Fruit fly (Drosophila melanogaster) whole organism, embryonic: ENCODE results near the gene mal.

Source experiments
- Bdp1 ChIP-seq: fragments of 200-800 bp; sonication (Bioruptor generic); optimal IDR thresholded peaks from 3 replicates; lab custom pipeline; 2016; ENCODE audit warnings: missing biosample characterization, missing genetic modification characterization
- CG11093 ChIP-seq: fragments of 200-800 bp; sonication (Bioruptor generic); IDR thresholded peaks from 3 replicates; pipeline ENCODE4 v1.3.6; 2022; ENCODE audit warnings: missing biosample characterization, missing genetic modification characterization
- CG11560 ChIP-seq: fragments of 200-800 bp; sonication (Bioruptor generic); IDR thresholded peaks from 3 replicates; pipeline ENCODE4 v1.3.6; 2022; ENCODE audit warnings: missing biosample characterization, missing genetic modification characterization
- CG12299 ChIP-seq: fragments of 200-800 bp; sonication (Bioruptor generic); optimal IDR thresholded peaks from 2 replicates; lab custom pipeline; 2018; ENCODE audit warnings: missing biosample characterization, mild to moderate bottlenecking, missing genetic modification characterization
- CG12942 ChIP-seq: fragments of 200-800 bp; sonication (Bioruptor generic); optimal IDR thresholded peaks from 3 replicates; lab custom pipeline; 2016; ENCODE audit warnings: missing biosample characterization, missing genetic modification characterization
- CG13287 ChIP-seq: fragments of 200-800 bp; sonication (Bioruptor generic); IDR thresholded peaks from 2 replicates; pipeline ENCODE4 v1.3.6; 2022; ENCODE audit warnings: missing biosample characterization, missing genetic modification characterization; ENCODE audit not compliant: partially characterized antibody
- CG13424 ChIP-seq: fragments of 200-800 bp; sonication (Bioruptor generic); optimal IDR thresholded peaks from 2 replicates; lab custom pipeline; 2019; ENCODE audit warnings: missing biosample characterization, mild to moderate bottlenecking, missing genetic modification characterization, moderate library complexity
- CG15269 ChIP-seq: fragments of 200-800 bp; sonication (Bioruptor generic); optimal IDR thresholded peaks from 2 replicates; lab custom pipeline; 2018; ENCODE audit warnings: missing biosample characterization, mild to moderate bottlenecking, missing genetic modification characterization, moderate library complexity
- CG15514 ChIP-seq: fragments of 200-800 bp; sonication (Bioruptor generic); optimal IDR thresholded peaks from 3 replicates; lab custom pipeline; 2017; ENCODE audit warnings: missing biosample characterization, missing genetic modification characterization, mild to moderate bottlenecking, moderate library complexity, missing genetic modification reagents
- CG1602 ChIP-seq: fragments of 200-800 bp; sonication (Bioruptor generic); optimal IDR thresholded peaks from 3 replicates; lab custom pipeline; 2016; ENCODE audit warnings: missing biosample characterization, missing genetic modification characterization
- CG17568 ChIP-seq: fragments of 200-800 bp; sonication (Bioruptor generic); optimal IDR thresholded peaks from 2 replicates; lab custom pipeline; 2018; ENCODE audit warnings: missing biosample characterization, mild to moderate bottlenecking, missing genetic modification characterization, moderate library complexity
- CG17612 ChIP-seq: fragments of 200-800 bp; sonication (Bioruptor generic); IDR thresholded peaks from 2 replicates; pipeline ENCODE4 v1.3.6; 2022; ENCODE audit warnings: missing biosample characterization, missing genetic modification characterization
- CG1832 ChIP-seq: fragments of 200-800 bp; sonication (Bioruptor generic); optimal IDR thresholded peaks from 2 replicates; lab custom pipeline; 2017; ENCODE audit warnings: missing biosample characterization, mild to moderate bottlenecking, missing genetic modification characterization, inconsistent platforms
- CG2129 ChIP-seq: fragments of 200-800 bp; sonication (Bioruptor generic); IDR thresholded peaks from 2 replicates; pipeline ENCODE4 v1.3.6; 2022; ENCODE audit warnings: missing biosample characterization, missing genetic modification characterization; ENCODE audit not compliant: partially characterized antibody
- CG2712 ChIP-seq: fragments of 200-800 bp; optimal IDR thresholded peaks from 3 replicates; lab custom pipeline; 2019; ENCODE audit warnings: missing biosample characterization, mild to moderate bottlenecking, missing genetic modification characterization, moderate library complexity
- CG4282 ChIP-seq: fragments of 200-800 bp; sonication (Bioruptor generic); optimal IDR thresholded peaks from 2 replicates; lab custom pipeline; 2016; ENCODE audit warnings: missing biosample characterization, missing genetic modification characterization
- CG4328 ChIP-seq: fragments of 200-800 bp; sonication (Bioruptor generic); optimal IDR thresholded peaks from 3 replicates; lab custom pipeline; 2017; ENCODE audit warnings: missing biosample characterization, missing genetic modification reagents, missing genetic modification characterization
- CG8924 ChIP-seq: fragments of 200-800 bp; optimal IDR thresholded peaks from 3 replicates; lab custom pipeline; 2019; ENCODE audit warnings: missing biosample characterization, mild to moderate bottlenecking, missing genetic modification characterization, moderate library complexity
- CoRest ChIP-seq: fragments of 200-800 bp; sonication (Bioruptor generic); optimal IDR thresholded peaks from 3 replicates; lab custom pipeline; 2018; ENCODE audit warnings: missing biosample characterization, mild to moderate bottlenecking, missing genetic modification characterization, moderate library complexity
- CrebB ChIP-seq: fragments of 200-800 bp; sonication (Bioruptor generic); optimal IDR thresholded peaks from 3 replicates; lab custom pipeline; 2018; ENCODE audit warnings: missing biosample characterization, mild to moderate bottlenecking, missing genetic modification characterization
- Deaf1 ChIP-seq: fragments of 200-800 bp; optimal IDR thresholded peaks from 3 replicates; lab custom pipeline; 2019; ENCODE audit warnings: missing biosample characterization, mild to moderate bottlenecking, missing genetic modification characterization, moderate library complexity
- Dfd ChIP-seq, 2 experiments: fragments of >200 bp; optimal IDR thresholded peaks; 2 replicates each; lab custom pipeline; 2017; ENCODE audit warnings: missing biosample characterization in 2 of 2, missing genetic modification characterization in 2 of 2
- Dip3 ChIP-seq: fragments of 200-800 bp; sonication (Bioruptor generic); optimal IDR thresholded peaks from 3 replicates; lab custom pipeline; 2016; ENCODE audit warnings: missing biosample characterization, missing genetic modification characterization
- Fer2 ChIP-seq: fragments of 200-800 bp; sonication (Bioruptor generic); optimal IDR thresholded peaks from 2 replicates; lab custom pipeline; 2018; ENCODE audit warnings: missing biosample characterization, mild to moderate bottlenecking, missing genetic modification characterization, moderate library complexity
- HmgD ChIP-seq: fragments of 200-800 bp; sonication (Bioruptor generic); optimal IDR thresholded peaks from 3 replicates; lab custom pipeline; 2016; ENCODE audit warnings: missing biosample characterization, missing genetic modification characterization
- Mad ChIP-seq: fragments of 200-800 bp; sonication (Bioruptor generic); optimal IDR thresholded peaks from 2 replicates; lab custom pipeline; 2016; ENCODE audit warnings: missing biosample characterization, missing genetic modification characterization
- Oaz ChIP-seq: fragments of 200-800 bp; sonication (Bioruptor generic); IDR thresholded peaks from 2 replicates; pipeline ENCODE4 v1.3.6; 2022; ENCODE audit warnings: missing biosample characterization, missing genetic modification characterization
- Opbp ChIP-seq: fragments of 200-800 bp; sonication (Bioruptor generic); IDR thresholded peaks from 3 replicates; pipeline ENCODE4 v1.3.6; 2022; ENCODE audit warnings: missing biosample characterization, missing genetic modification characterization; ENCODE audit not compliant: partially characterized antibody
- Optix ChIP-seq: fragments of 200-800 bp; sonication (Bioruptor generic); IDR thresholded peaks from 3 replicates; pipeline ENCODE4 v1.3.6; 2022; ENCODE audit warnings: missing biosample characterization, missing genetic modification characterization
- Ssrp ChIP-seq: fragments of 200-800 bp; sonication (Bioruptor generic); optimal IDR thresholded peaks from 2 replicates; lab custom pipeline; 2018; ENCODE audit warnings: missing biosample characterization, mild to moderate bottlenecking, missing genetic modification characterization, moderate library complexity
- bigmax ChIP-seq: fragments of 200-800 bp; sonication (Bioruptor generic); optimal IDR thresholded peaks from 2 replicates; lab custom pipeline; 2018; ENCODE audit warnings: missing biosample characterization, mild to moderate bottlenecking, missing genetic modification characterization
- croc ChIP-seq: fragments of 200-800 bp; sonication (Bioruptor generic); conservative IDR thresholded peaks from 3 replicates; pipeline ENCODE4 v1.3.6; 2022; ENCODE audit warnings: missing biosample characterization, missing genetic modification characterization
- dysf ChIP-seq: fragments of 200-800 bp; sonication (Bioruptor generic); IDR thresholded peaks from 3 replicates; pipeline ENCODE4 v1.3.6; 2022; ENCODE audit warnings: missing biosample characterization, missing genetic modification characterization
- gcm ChIP-seq: fragments of 200-800 bp; sonication (Bioruptor generic); optimal IDR thresholded peaks from 2 replicates; lab custom pipeline; 2019; ENCODE audit warnings: missing biosample characterization, mild to moderate bottlenecking, missing genetic modification characterization, moderate library complexity
- gt ChIP-seq: fragments of 200-800 bp; sonication (Bioruptor generic); IDR thresholded peaks from 2 replicates; pipeline ENCODE4 v1.3.6; 2022; ENCODE audit warnings: missing biosample characterization, missing genetic modification characterization
- hkb ChIP-seq, 2 experiments: fragments of 200-800 bp in 1 of 2; fragments of >200 bp in 1 of 2; sonication (Bioruptor generic) in 1 of 2; IDR thresholded peaks in 1 of 2; optimal IDR thresholded peaks in 1 of 2; 2 replicates each; pipeline versions ENCODE4 v1.3.6 to Lab custom; 2017 to 2022; ENCODE audit warnings: missing biosample characterization in 1 of 2, missing genetic modification characterization in 1 of 2
- nom ChIP-seq: fragments of 200-800 bp; sonication (Bioruptor generic); optimal IDR thresholded peaks from 2 replicates; lab custom pipeline; 2017; ENCODE audit warnings: missing biosample characterization, missing genetic modification characterization, mild to moderate bottlenecking, moderate library complexity, missing genetic modification reagents
- odd ChIP-seq: fragments of 200-800 bp; sonication (Bioruptor generic); optimal IDR thresholded peaks from 2 replicates; lab custom pipeline; 2017; ENCODE audit warnings: missing biosample characterization, mild to moderate bottlenecking, missing genetic modification characterization
- p53 ChIP-seq: fragments of 200-800 bp; sonication (Bioruptor generic); optimal IDR thresholded peaks from 2 replicates; lab custom pipeline; 2016; ENCODE audit warnings: missing biosample characterization, missing genetic modification characterization
- so ChIP-seq: fragments of 200-800 bp; sonication (Bioruptor generic); IDR thresholded peaks from 3 replicates; pipeline ENCODE4 v1.3.6; 2022; ENCODE audit warnings: missing biosample characterization, missing genetic modification characterization
- stc ChIP-seq: fragments of 200-800 bp; sonication (Bioruptor generic); IDR thresholded peaks from 2 replicates; pipeline ENCODE4 v1.3.6; 2022; ENCODE audit warnings: missing biosample characterization, missing genetic modification characterization
- trem ChIP-seq: fragments of 200-800 bp; optimal IDR thresholded peaks from 3 replicates; lab custom pipeline; 2019; ENCODE audit warnings: missing biosample characterization, mild to moderate bottlenecking, missing genetic modification characterization, moderate library complexity

mal gene

dm6 chrX:20394066-20394913 is 35.2 kb upstream of the mal start, which contains the start of gene HERC2 (continued):
- no peak for TF ChIP-seq croc
- peak; percentile 35 for TF ChIP-seq CG2712 (tag; lab: Kevin White, UChicago)
- no peak for TF ChIP-seq so (GFP tag; lab: Robert Waterston, UW)
- peak; percentile 62 for TF ChIP-seq dysf (GFP tag; lab: Robert Waterston, UW)
- TF ChIP-seq Deaf1 (tag; lab: Kevin White, UChicago), result no peak
- TF ChIP-seq CG12942, result peak; percentile 34
- peak; percentile 39 for TF ChIP-seq CoRest
- TF ChIP-seq odd (GFP tag; lab: Kevin White, UChicago), result no peak
- TF ChIP-seq hkb (optimal IDR thresholded peaks at IDR 0.05; lab: Kevin White, UChicago), result no peak
- no peak for TF ChIP-seq hkb (GFP tag; IDR thresholded peaks at IDR 0.05; lab: Robert Waterston, UW)
- 0 out of 2 replicates have a peak, but pooled peaks have one; percentile 12 for TF ChIP-seq CG17612 (GFP tag; lab: Robert Waterston, UW)
- peak; percentile 83 for TF ChIP-seq CG13287
- peak; percentile 12 for TF ChIP-seq CG15514 (GFP tag; lab: Kevin White, UChicago)
- no peak for TF ChIP-seq CG12299 (tag; lab: Kevin White, UChicago)
- TF ChIP-seq HmgD (GFP tag; lab: Kevin White, UChicago), result peak; percentile 53
- TF ChIP-seq CG4328 (GFP tag; lab: Kevin White, UChicago), result no peak
- TF ChIP-seq Optix (GFP tag; lab: Robert Waterston, UW), result no peak
- TF ChIP-seq stc (GFP tag; lab: Robert Waterston, UW), result no peak
- peak; percentile 94 for TF ChIP-seq Opbp (GFP tag; lab: Robert Waterston, UW)
- no peak for TF ChIP-seq Fer2 (tag; lab: Kevin White, UChicago)
- TF ChIP-seq Bdp1, result peak; percentile 3
- TF ChIP-seq gcm, result no peak
- TF ChIP-seq nom (GFP tag; lab: Kevin White, UChicago), result no peak
- no peak for TF ChIP-seq CrebB (tag; lab: Kevin White, UChicago)
- TF ChIP-seq CG11093 (GFP tag; lab: Robert Waterston, UW), result 0 out of 3 replicates have a peak, but pooled peaks have one; percentile 40
- no peak for TF ChIP-seq bigmax
- no peak for TF ChIP-seq Ssrp
- no peak for TF ChIP-seq CG15269 (tag; lab: Kevin White, UChicago)
- no peak for TF ChIP-seq trem (tag; lab: Kevin White, UChicago)
- TF ChIP-seq Dfd (GFP tag; optimal IDR thresholded peaks at IDR 0.05; lab: Kevin White, UChicago), result no peak
- peak; percentile 31 for TF ChIP-seq CG13424
- TF ChIP-seq Mad (GFP tag; lab: Kevin White, UChicago), result peak; percentile 17
- TF ChIP-seq CG8924 (tag; lab: Kevin White, UChicago), result no peak
- peak; percentile 14 for TF ChIP-seq CG1602
- TF ChIP-seq CG4282 (GFP tag; lab: Kevin White, UChicago), result no peak
- TF ChIP-seq gt (GFP tag; lab: Robert Waterston, UW), result no peak
- TF ChIP-seq CG2129 (GFP tag; lab: Robert Waterston, UW), result peak; percentile 69
- no peak for TF ChIP-seq CG11560 (tag; lab: Robert Waterston, UW)
- TF ChIP-seq Oaz, result no peak
- TF ChIP-seq Dip3 (GFP tag; lab: Kevin White, UChicago), result peak; percentile 15
- peak; percentile 25 for TF ChIP-seq p53 (GFP tag; lab: Kevin White, UChicago)
- no peak for TF ChIP-seq CG1832 (GFP tag; lab: Kevin White, UChicago)
- TF ChIP-seq CG17568 (GFP tag; lab: Kevin White, UChicago), result no peak
